Fruit fly (Drosophila melanogaster) whole organism, prepupa: Measurements from ENCODE around the gene pum.

Experiments used
- Blimp-1 ChIP-seq: fragments of 200-800 bp; sonication (Bioruptor generic); optimal IDR thresholded peaks from 3 replicates; lab custom pipeline; 2017; ENCODE audit warnings: missing biosample characterization, missing genetic modification characterization, mild to moderate bottlenecking, moderate library complexity, missing genetic modification reagents
- CG10631 ChIP-seq: fragments of 200-800 bp; sonication (Bioruptor generic); optimal IDR thresholded peaks from 2 replicates; lab custom pipeline; 2016; ENCODE audit warnings: missing biosample characterization, missing genetic modification characterization
- CG11294 ChIP-seq: fragments of 200-800 bp; sonication (Bioruptor generic); IDR thresholded peaks from 2 replicates; pipeline ENCODE4 v1.3.6; 2022; ENCODE audit warnings: missing biosample characterization, missing genetic modification characterization
- CG11902 ChIP-seq: fragments of 200-800 bp; sonication (Bioruptor generic); optimal IDR thresholded peaks from 3 replicates; lab custom pipeline; 2016; ENCODE audit warnings: missing biosample characterization, missing genetic modification characterization
- CG15336 ChIP-seq: fragments of 200-800 bp; sonication (Bioruptor generic); IDR thresholded peaks from 2 replicates; pipeline ENCODE4 v1.3.6; 2022; ENCODE audit warnings: missing biosample characterization, missing genetic modification characterization
- CG1621 ChIP-seq: fragments of 200-800 bp; sonication (Bioruptor generic); optimal IDR thresholded peaks from 3 replicates; lab custom pipeline; 2018; ENCODE audit warnings: missing biosample characterization, mild to moderate bottlenecking, missing genetic modification characterization
- CG16779 ChIP-seq: fragments of 200-800 bp; sonication (Bioruptor generic); optimal IDR thresholded peaks from 3 replicates; lab custom pipeline; 2017; ENCODE audit warnings: missing biosample characterization, mild to moderate bottlenecking, missing genetic modification characterization
- CG3032 ChIP-seq: fragments of 200-800 bp; optimal IDR thresholded peaks from 2 replicates; lab custom pipeline; 2019; ENCODE audit warnings: missing biosample characterization, mild to moderate bottlenecking, missing genetic modification characterization, moderate library complexity
- CG31627 ChIP-seq: fragments of 200-800 bp; sonication (Bioruptor generic); optimal IDR thresholded peaks from 3 replicates; lab custom pipeline; 2016; ENCODE audit warnings: missing biosample characterization, missing genetic modification characterization
- CG32006 ChIP-seq: fragments of 200-800 bp; sonication (Bioruptor generic); optimal IDR thresholded peaks from 3 replicates; lab custom pipeline; 2017; ENCODE audit warnings: missing biosample characterization, mild to moderate bottlenecking, missing genetic modification characterization
- CG34406 ChIP-seq: fragments of 200-800 bp; sonication (Bioruptor generic); optimal IDR thresholded peaks from 3 replicates; lab custom pipeline; 2016; ENCODE audit warnings: missing biosample characterization, missing genetic modification characterization
- CG3919 ChIP-seq: fragments of 200-800 bp; sonication (Bioruptor generic); optimal IDR thresholded peaks from 3 replicates; lab custom pipeline; 2016; ENCODE audit warnings: missing biosample characterization, missing genetic modification characterization
- CG4318 ChIP-seq: fragments of 200-800 bp; sonication (Bioruptor generic); optimal IDR thresholded peaks from 3 replicates; lab custom pipeline; 2017; ENCODE audit warnings: missing biosample characterization, mild to moderate bottlenecking, missing genetic modification characterization
- CG6163 ChIP-seq: fragments of 200-800 bp; sonication (Bioruptor generic); IDR thresholded peaks from 3 replicates; pipeline ENCODE4 v1.3.6; 2022; ENCODE audit warnings: missing biosample characterization, missing genetic modification characterization
- CG6276 ChIP-seq: fragments of 200-800 bp; sonication (Bioruptor generic); optimal IDR thresholded peaks from 2 replicates; lab custom pipeline; 2017; ENCODE audit warnings: missing biosample characterization, mild to moderate bottlenecking, missing genetic modification characterization
- CG6792 ChIP-seq: fragments of 200-800 bp; sonication (Bioruptor generic); optimal IDR thresholded peaks from 3 replicates; lab custom pipeline; 2016; ENCODE audit warnings: missing biosample characterization, missing genetic modification characterization
- CG6808 ChIP-seq: fragments of 200-800 bp; sonication (Bioruptor generic); optimal IDR thresholded peaks from 3 replicates; lab custom pipeline; 2017; ENCODE audit warnings: missing biosample characterization, missing genetic modification characterization, mild to moderate bottlenecking, moderate library complexity, missing genetic modification reagents
- CG6854 ChIP-seq: fragments of 200-800 bp; sonication (Bioruptor generic); optimal IDR thresholded peaks from 2 replicates; lab custom pipeline; 2017; ENCODE audit warnings: missing biosample characterization, mild to moderate bottlenecking, missing genetic modification characterization
- CG8119 ChIP-seq: fragments of 200-800 bp; sonication (Bioruptor generic); IDR thresholded peaks from 3 replicates; pipeline ENCODE4 v1.3.6; 2022; ENCODE audit warnings: missing biosample characterization, missing genetic modification characterization
- CG8319 ChIP-seq: fragments of 200-800 bp; sonication (Bioruptor generic); optimal IDR thresholded peaks from 3 replicates; lab custom pipeline; 2016; ENCODE audit warnings: missing biosample characterization, missing genetic modification characterization
- CG9139 ChIP-seq: fragments of 200-800 bp; sonication (Bioruptor generic); optimal IDR thresholded peaks from 3 replicates; lab custom pipeline; 2017; ENCODE audit warnings: missing biosample characterization, mild to moderate bottlenecking, missing genetic modification characterization
- Eip75B ChIP-seq: fragments of 200-800 bp; sonication (Bioruptor generic); optimal IDR thresholded peaks from 3 replicates; lab custom pipeline; 2016; ENCODE audit warnings: missing biosample characterization, missing genetic modification characterization
- Eip78C ChIP-seq: fragments of 200-800 bp; sonication (Bioruptor generic); peaks from one replicate; lab custom pipeline; 2016; ENCODE audit warnings: missing biosample characterization, missing genetic modification characterization
- Eip93F ChIP-seq: fragments of 200-800 bp; sonication (Bioruptor generic); optimal IDR thresholded peaks from 2 replicates; lab custom pipeline; 2016; ENCODE audit warnings: missing biosample characterization, mild to moderate bottlenecking, missing genetic modification characterization
- Ets96B ChIP-seq: fragments of 200-800 bp; optimal IDR thresholded peaks from 2 replicates; lab custom pipeline; 2019; ENCODE audit warnings: missing biosample characterization, mild to moderate bottlenecking, missing genetic modification characterization, moderate library complexity
- Gug ChIP-seq: fragments of 200-800 bp; sonication (Bioruptor generic); IDR thresholded peaks from 2 replicates; pipeline ENCODE4 v1.3.6; 2022; ENCODE audit warnings: missing biosample characterization, missing genetic modification characterization
- Hr4 ChIP-seq: fragments of 200-800 bp; sonication (Bioruptor generic); optimal IDR thresholded peaks from 3 replicates; lab custom pipeline; 2016; ENCODE audit warnings: missing biosample characterization, missing genetic modification characterization
- Met ChIP-seq: fragments of 200-800 bp; sonication (Bioruptor generic); optimal IDR thresholded peaks from 3 replicates; lab custom pipeline; 2016; ENCODE audit warnings: missing biosample characterization, missing genetic modification characterization
- OdsH ChIP-seq: fragments of 200-800 bp; sonication (Bioruptor generic); optimal IDR thresholded peaks from 3 replicates; lab custom pipeline; 2016; ENCODE audit warnings: missing biosample characterization, missing genetic modification characterization
- Smox ChIP-seq: fragments of 200-800 bp; sonication (Bioruptor generic); optimal IDR thresholded peaks from 3 replicates; lab custom pipeline; 2016; ENCODE audit warnings: missing biosample characterization, missing genetic modification characterization
- Sox102F ChIP-seq: fragments of 200-800 bp; sonication (Bioruptor generic); optimal IDR thresholded peaks from 2 replicates; lab custom pipeline; 2016; ENCODE audit warnings: missing biosample characterization, mild to moderate bottlenecking, missing genetic modification characterization
- Sox15 ChIP-seq: fragments of 200-800 bp; sonication (Bioruptor generic); optimal IDR thresholded peaks from 3 replicates; lab custom pipeline; 2016; ENCODE audit warnings: missing biosample characterization, missing genetic modification characterization
- dac ChIP-seq: fragments of 200-800 bp; sonication (Bioruptor generic); optimal IDR thresholded peaks from 2 replicates; lab custom pipeline; 2017; ENCODE audit warnings: missing biosample characterization, mild to moderate bottlenecking, missing genetic modification characterization
- dsx ChIP-seq: fragments of 200-800 bp; optimal IDR thresholded peaks from 3 replicates; lab custom pipeline; 2019; ENCODE audit warnings: missing biosample characterization, mild to moderate bottlenecking, missing genetic modification characterization, moderate library complexity; ENCODE audit not compliant: poor library complexity, severe bottlenecking
- eg ChIP-seq: fragments of 200-800 bp; sonication (Bioruptor generic); IDR thresholded peaks from 3 replicates; pipeline ENCODE4 v1.3.6; 2022; ENCODE audit warnings: missing biosample characterization, missing genetic modification characterization
- esn ChIP-seq: fragments of 200-800 bp; sonication (Bioruptor generic); optimal IDR thresholded peaks from 2 replicates; lab custom pipeline; 2016; ENCODE audit warnings: missing biosample characterization, mild to moderate bottlenecking, missing genetic modification characterization, moderate library complexity
- fd85E ChIP-seq: fragments of 200-800 bp; sonication (Bioruptor generic); optimal IDR thresholded peaks from 3 replicates; lab custom pipeline; 2016; ENCODE audit warnings: missing biosample characterization, missing genetic modification characterization
- fkh ChIP-seq: fragments of 200-800 bp; sonication (Bioruptor generic); optimal IDR thresholded peaks from 3 replicates; lab custom pipeline; 2017; ENCODE audit warnings: missing biosample characterization, mild to moderate bottlenecking, missing genetic modification characterization, moderate library complexity
- lz ChIP-seq: fragments of 200-800 bp; sonication (Bioruptor generic); optimal IDR thresholded peaks from 3 replicates; lab custom pipeline; 2016; ENCODE audit warnings: missing biosample characterization, missing genetic modification characterization
- salr ChIP-seq, 2 experiments: fragments of 200-800 bp; sonication (Bioruptor generic); optimal IDR thresholded peaks; 3 replicates each; lab custom pipeline; 2016 to 2018; ENCODE audit warnings: missing biosample characterization in 2 of 2, missing genetic modification characterization in 2 of 2, mild to moderate bottlenecking in 1 of 2
- spab ChIP-seq: fragments of 200-800 bp; sonication (Bioruptor generic); optimal IDR thresholded peaks from 2 replicates; lab custom pipeline; 2017; ENCODE audit warnings: missing biosample characterization, mild to moderate bottlenecking, missing genetic modification characterization, missing genetic modification reagents
- ss ChIP-seq, 2 experiments: fragments of 200-800 bp; sonication (Bioruptor generic); optimal IDR thresholded peaks; 2 replicates in 1 of 2; 3 replicates in 1 of 2; lab custom pipeline; 2017 to 2018; ENCODE audit warnings: mild to moderate bottlenecking in 2 of 2, missing biosample characterization in 2 of 2, missing genetic modification characterization in 2 of 2, moderate library complexity in 1 of 2
- vri ChIP-seq: fragments of 200-800 bp; sonication (Bioruptor generic); optimal IDR thresholded peaks from 3 replicates; lab custom pipeline; 2016; ENCODE audit warnings: missing biosample characterization, mild to moderate bottlenecking, missing genetic modification characterization

Gene pum

DNA sequence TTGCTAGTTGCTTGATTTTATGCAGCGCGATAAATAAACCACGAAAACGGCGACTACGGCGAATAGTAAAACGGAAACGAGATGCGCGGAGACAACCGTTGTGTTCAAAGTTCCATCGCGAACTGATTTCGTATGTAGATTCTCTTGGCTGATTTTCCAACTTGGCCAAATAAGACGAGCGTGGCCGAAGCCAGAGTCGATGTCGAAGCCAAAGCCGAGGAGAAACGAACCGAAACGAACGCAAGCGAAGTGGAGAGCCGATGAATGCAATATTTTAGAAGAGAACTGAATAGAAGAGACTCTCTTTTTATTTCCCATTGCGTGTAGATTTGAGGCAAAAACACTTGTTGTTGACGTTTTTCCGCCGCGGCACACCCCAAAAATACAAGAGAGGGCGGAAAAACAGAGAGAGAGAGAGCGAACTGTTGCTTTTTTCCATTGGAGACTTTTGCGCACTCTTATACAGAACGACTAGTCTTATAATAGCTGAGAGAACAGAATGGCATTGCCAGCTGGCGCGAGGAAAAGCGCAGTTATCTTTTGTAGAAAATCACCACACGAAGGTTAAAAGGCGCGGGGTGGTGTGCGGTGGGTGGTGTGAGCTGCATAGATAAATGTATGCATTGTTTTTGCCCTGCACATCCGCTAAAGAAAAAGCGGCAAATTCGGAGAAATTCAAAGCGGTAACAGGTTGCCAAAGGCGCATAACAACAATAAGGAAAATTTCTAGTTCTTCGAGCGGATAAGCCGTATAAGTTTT, 79.5 kb downstream of the pum start:
- TF ChIP-seq salr (GFP tag; optimal IDR thresholded peaks at IDR 0.05; lab: Kevin White, UChicago) (peak in 1 of 2 experiments; percentile 21), CG6854 (peak; percentile 43), ss (GFP tag; optimal IDR thresholded peaks at IDR 0.05; lab: Kevin White, UChicago) (peak; percentile 63 to 77), lz (GFP tag; lab: Kevin White, UChicago) (no peak), dsx (peak; percentile 36), CG6276 (GFP tag; lab: Kevin White, UChicago) (peak; percentile 11), CG6163 (GFP tag; lab: Robert Waterston, UW) (peak; percentile 18; the same call in 2 of the 3 replicates), CG3919 (GFP tag; lab: Kevin White, UChicago) (peak; percentile 6), dac (no peak), CG8319 (GFP tag; lab: Kevin White, UChicago) (no peak), CG9139 (GFP tag; lab: Kevin White, UChicago) (peak; percentile 25), CG1621 (peak; percentile 37), fkh (peak; percentile 52), Eip78C (GFP tag; lab: Kevin White, UChicago) (peak; percentile 79), Smox (GFP tag; lab: Kevin White, UChicago) (no peak), fd85E (peak; percentile 53), CG8119 (GFP tag; lab: Robert Waterston, UW) (peak; percentile 63; the same call in 2 of the 3 replicates), CG6808 (peak; percentile 52), CG15336 (GFP tag; lab: Robert Waterston, UW) (peak; percentile 76), eg (GFP tag; lab: Robert Waterston, UW) (peak; percentile 50; the same call in 1 of the 3 replicates), CG31627 (GFP tag; lab: Kevin White, UChicago) (no peak), vri (GFP tag; lab: Kevin White, UChicago) (no peak), Eip75B (peak; percentile 44), CG32006 (GFP tag; lab: Kevin White, UChicago) (peak; percentile 4), CG16779 (tag; lab: Kevin White, UChicago) (peak; percentile 28)

DNA sequence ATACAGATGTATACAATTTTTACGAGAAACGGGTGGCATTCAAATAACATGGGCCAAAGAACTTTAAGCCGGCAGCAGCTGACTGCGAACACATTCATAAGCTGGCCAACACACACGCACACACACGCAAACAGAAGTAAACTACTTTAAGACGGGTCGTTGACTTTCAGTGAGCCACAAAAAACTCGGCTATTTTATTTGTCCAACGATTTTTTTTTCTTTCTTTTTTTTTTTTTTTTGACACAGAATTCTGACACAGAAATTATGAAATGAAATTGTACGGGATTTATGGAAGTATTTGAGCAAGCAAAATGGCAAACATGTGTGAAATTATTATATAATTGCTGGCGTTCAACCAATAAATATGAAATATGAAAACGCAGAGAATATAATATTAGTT, 87.7 kb downstream of the pum start:
- TF ChIP-seq CG8119 (GFP tag; lab: Robert Waterston, UW) = no peak
- no peak for TF ChIP-seq CG6808
- TF ChIP-seq OdsH (GFP tag; lab: Kevin White, UChicago) = no peak
- TF ChIP-seq Ets96B = no peak
- TF ChIP-seq CG6792 = no peak
- TF ChIP-seq dac = no peak
- no peak for TF ChIP-seq vri (GFP tag; lab: Kevin White, UChicago)
- no peak for TF ChIP-seq CG34406
- TF ChIP-seq CG16779 (tag; lab: Kevin White, UChicago) = no peak
- no peak for TF ChIP-seq esn (GFP tag; lab: Kevin White, UChicago)
- TF ChIP-seq CG3919 (GFP tag; lab: Kevin White, UChicago) = no peak
- TF ChIP-seq, all 60 proteins: peak for 0

DNA sequence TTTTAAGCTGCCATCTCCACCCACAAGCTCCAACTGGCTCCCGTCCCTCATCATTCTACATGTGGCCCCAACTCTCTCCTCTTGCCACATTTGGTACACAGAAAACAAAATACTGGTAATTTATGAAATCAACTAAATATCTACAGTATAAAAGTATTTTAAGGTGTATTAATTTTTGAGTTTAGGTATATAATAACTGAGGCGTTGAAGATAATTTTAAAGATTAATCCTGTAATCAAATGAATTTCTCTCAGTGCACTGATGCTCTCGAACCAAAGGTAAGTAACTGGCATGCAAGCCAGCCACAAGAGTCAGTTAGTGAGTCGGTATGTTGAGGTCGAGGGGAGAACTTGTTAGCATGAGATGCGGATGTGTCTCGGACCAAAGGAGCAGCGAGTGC, 90.0 kb downstream of the pum start:
- TF ChIP-seq Gug (GFP tag; lab: Robert Waterston, UW) (peak; percentile 74), CG9139 (GFP tag; lab: Kevin White, UChicago) (peak; percentile 74), CG4318 (GFP tag; lab: Kevin White, UChicago) (peak; percentile 64), fd85E (peak; percentile 50), CG6808 (peak; percentile 81), CG11294 (GFP tag; lab: Robert Waterston, UW) (0 out of 2 replicates have a peak, but pooled peaks have one; percentile 17), Eip78C (GFP tag; lab: Kevin White, UChicago) (peak; percentile 96), CG8119 (GFP tag; lab: Robert Waterston, UW) (peak; percentile 84), Sox15 (GFP tag; lab: Kevin White, UChicago) (peak; percentile 56), CG32006 (GFP tag; lab: Kevin White, UChicago) (peak; percentile 86), Sox102F (GFP tag; lab: Kevin White, UChicago) (peak; percentile 84), ss (GFP tag; optimal IDR thresholded peaks at IDR 0.05; lab: Kevin White, UChicago) (peak; percentile 82 to 90), CG16779 (tag; lab: Kevin White, UChicago) (peak; percentile 67), Met (GFP tag; lab: Kevin White, UChicago) (peak; percentile 89), esn (GFP tag; lab: Kevin White, UChicago) (peak; percentile 93), CG6163 (GFP tag; lab: Robert Waterston, UW) (peak; percentile 88), Smox (GFP tag; lab: Kevin White, UChicago) (peak; percentile 85), Hr4 (GFP tag; lab: Kevin White, UChicago) (peak; percentile 84), CG10631 (peak; percentile 92), Blimp-1 (peak; percentile 63), Eip75B (peak; percentile 91), CG3919 (GFP tag; lab: Kevin White, UChicago) (peak; percentile 91), CG11902 (GFP tag; lab: Kevin White, UChicago) (peak; percentile 76), Eip93F (GFP tag; lab: Kevin White, UChicago) (peak; percentile 47), CG8319 (GFP tag; lab: Kevin White, UChicago) (peak; percentile 74), spab (peak; percentile 83), Ets96B (peak; percentile 90), fkh (no peak), CG3032 (tag; lab: Kevin White, UChicago) (peak; percentile 88), CG1621 (peak; percentile 79)
